Worm (Caenorhabditis elegans): ENCODE results near the gene eif-3.G.

- TF ChIP-seq him-1 (tag; optimal IDR thresholded peaks at IDR 0.05) (no peak), dao-5 (tag; optimal IDR thresholded peaks at IDR 0.05) (no peak), W03F9.2 (tag; optimal IDR thresholded peaks at IDR 0.05) (no peak)
Measured at ce11 chrII:8483124-8483792, 40.7 kb downstream of the eif-3.G start.
